Worm (Caenorhabditis elegans) whole organism, midembryonic: Measurements from ENCODE around the gene T25C12.3.

ENCODE experiments used
- T22C8.4 ChIP-seq: fragments of 200-800 bp; sonication (Bioruptor generic); IDR thresholded peaks from 2 replicates; pipeline ENCODE4 v1.3.6; 2022; ENCODE audit warnings: missing genetic modification characterization, missing compliant biosample characterization
- cog-1 ChIP-seq: sonication (generic microtip); optimal IDR thresholded peaks from 2 replicates; lab custom pipeline; 2016; ENCODE audit warnings: missing genetic modification characterization, missing compliant biosample characterization
- flt-1 ChIP-seq: fragments of 200-800 bp; sonication (Bioruptor generic); IDR thresholded peaks from 2 replicates; pipeline ENCODE4 v1.3.6; 2022; ENCODE audit warnings: missing genetic modification characterization, missing compliant biosample characterization
- ref-1 ChIP-seq: fragments of 200-800 bp; sonication (Bioruptor generic); conservative IDR thresholded peaks from 2 replicates; pipeline ENCODE4 v1.3.6; 2022; ENCODE audit warnings: missing genetic modification reagents, missing genetic modification characterization, missing compliant biosample characterization
- tab-1 ChIP-seq: fragments of 200-800 bp; sonication (Bioruptor generic); IDR thresholded peaks from 2 replicates; pipeline ENCODE4 v1.3.6; 2022; ENCODE audit warnings: missing genetic modification characterization, missing compliant biosample characterization
- ztf-23 ChIP-seq: fragments of 200-800 bp; sonication (Bioruptor generic); IDR thresholded peaks from 2 replicates; pipeline ENCODE4 v1.3.6; 2022; ENCODE audit warnings: missing genetic modification reagents, missing genetic modification characterization, missing compliant biosample characterization
- ztf-29 ChIP-seq: fragments of 200-800 bp; sonication (Bioruptor generic); IDR thresholded peaks from 2 replicates; pipeline ENCODE4 v1.3.6; 2022; ENCODE audit warnings: missing genetic modification reagents, missing genetic modification characterization, missing compliant biosample characterization

DNA sequence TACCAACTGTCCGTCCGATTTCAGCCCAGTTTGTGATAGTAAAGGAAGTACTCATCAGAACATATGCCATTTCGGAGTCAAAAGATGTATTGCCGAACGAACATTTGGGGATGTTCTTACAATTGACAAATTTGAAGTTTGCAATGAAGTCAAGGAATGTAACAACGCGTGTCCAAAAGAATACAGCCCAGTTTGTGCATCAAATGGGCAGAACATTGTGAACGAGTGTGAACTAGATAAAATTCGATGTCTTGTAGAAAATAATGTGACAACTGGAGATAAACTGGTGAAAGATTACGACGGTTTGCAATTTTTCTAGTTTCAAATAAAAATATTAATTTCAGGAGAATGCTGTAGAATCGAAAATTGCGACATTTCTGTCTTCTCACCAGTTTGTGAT is 8.0 kb upstream of the T25C12.3 start:
- TF ChIP-seq ref-1 (GFP tag; lab: Robert Waterston, UW), result no peak
- TF ChIP-seq ztf-23 (GFP tag; lab: Robert Waterston, UW), result no peak
- no peak for TF ChIP-seq cog-1 (tag; lab: Kevin White, UChicago)
- TF ChIP-seq flt-1 (GFP tag; lab: Robert Waterston, UW), result no peak
- TF ChIP-seq T22C8.4 (GFP tag; lab: Robert Waterston, UW), result no peak
- TF ChIP-seq ztf-29 (GFP tag; lab: Robert Waterston, UW), result no peak
- TF ChIP-seq tab-1, result no peak
